Worm (Caenorhabditis elegans): ENCODE data around the gene R11E3.1.

DNA sequence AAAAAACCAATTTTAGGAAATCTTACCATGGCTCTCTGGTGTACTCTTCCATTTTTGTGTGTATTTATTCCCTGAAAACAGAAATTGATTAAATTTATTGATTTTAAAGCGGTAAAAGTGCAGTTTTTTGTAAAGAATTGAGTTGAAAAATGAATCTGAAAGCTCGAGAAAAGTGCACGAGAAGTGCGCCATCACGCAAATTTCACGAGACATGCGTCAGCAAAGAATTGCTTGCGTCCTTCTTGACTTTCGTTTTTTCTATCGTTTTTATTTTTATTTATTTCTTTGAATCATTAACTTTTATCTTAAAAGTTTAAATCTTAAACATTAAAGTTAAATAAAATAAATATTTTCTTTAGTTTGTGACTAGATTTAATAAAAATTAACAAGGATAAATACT is 44.1 kb upstream of the R11E3.1 start, which contains the start of gene timm-17B.1:
- TF ChIP-seq ztf-11 (tag; optimal IDR thresholded peaks at IDR 0.05) (no peak), snpc-4 (tag; optimal IDR thresholded peaks at IDR 0.05) (no peak), unc-62 (GFP tag; optimal IDR thresholded peaks at IDR 0.05) (no peak), lin-32 (GFP tag; optimal IDR thresholded peaks at IDR 0.05) (no peak), elt-1 (tag; optimal IDR thresholded peaks at IDR 0.05; ENCODE audit: borderline replicate concordance, insufficient read depth) (no peak), nhr-76 (tag; optimal IDR thresholded peaks at IDR 0.05) (no peak)

Data from whole organism, mixed stage, embryonic.